Worm (Caenorhabditis elegans): ENCODE data around the gene rme-1.

ce11 chrV:6217834-6218233 lies 9.1 kb downstream of the rme-1 start, which contains the start of gene str-206:
- TF ChIP-seq ama-1 (optimal IDR thresholded peaks at IDR 0.05) = no peak
- no peak for TF ChIP-seq unc-39 (tag; optimal IDR thresholded peaks at IDR 0.05)
- TF ChIP-seq snpc-4 (tag; optimal IDR thresholded peaks at IDR 0.05) = no peak
- no peak for TF ChIP-seq alr-1 (tag; optimal IDR thresholded peaks at IDR 0.05)
- no peak for TF ChIP-seq fos-1 (tag; optimal IDR thresholded peaks at IDR 0.05)
- no peak for TF ChIP-seq nhr-237 (tag; optimal IDR thresholded peaks at IDR 0.05)
- no peak for TF ChIP-seq ceh-16 (tag; optimal IDR thresholded peaks at IDR 0.05)
- no peak for TF ChIP-seq egl-27 (tag; optimal IDR thresholded peaks at IDR 0.05)
- no peak for TF ChIP-seq nhr-25 (tag; optimal IDR thresholded peaks at IDR 0.05)
- TF ChIP-seq nhr-12 (tag; optimal IDR thresholded peaks at IDR 0.05) = no peak
- no peak for TF ChIP-seq sma-3 (GFP tag; optimal IDR thresholded peaks at IDR 0.05)
- TF ChIP-seq ztf-11 (tag; optimal IDR thresholded peaks at IDR 0.05) = no peak
- TF ChIP-seq unc-62 (GFP tag; optimal IDR thresholded peaks at IDR 0.05) = no peak
